Fruit fly (Drosophila melanogaster): ENCODE data around the gene CG7742.

- TF ChIP-seq fd59A (GFP tag; optimal IDR thresholded peaks at IDR 0.05) (no peak), topi (GFP tag; optimal IDR thresholded peaks at IDR 0.05) (no peak), dsx (GFP tag; optimal IDR thresholded peaks at IDR 0.05; ENCODE audit: poor library complexity, severe bottlenecking) (no peak), CG8632 (GFP tag; optimal IDR thresholded peaks at IDR 0.05) (no peak)
Observed at dm6 chr2L:5260267-5260666, 45.4 kb upstream of the CG7742 start.

All from whole organism, prepupa.